Worm (Caenorhabditis elegans) whole organism, young adult: ENCODE data around the gene Y17G7B.23.
A peak's percentile ranks its signal among the peaks of the same experiment; 100 is the strongest.

ENCODE experiments used
- C17E4.6 ChIP-seq: fragments of 200-800 bp; sonication (Bioruptor generic); IDR thresholded peaks from 2 replicates; pipeline ENCODE4 v1.3.6; 2022; ENCODE audit warnings: missing genetic modification reagents, missing genetic modification characterization, missing compliant biosample characterization
- F37B4.10 ChIP-seq: fragments of 200-800 bp; sonication (Bioruptor generic); IDR thresholded peaks from 2 replicates; pipeline ENCODE4 v1.3.6; 2022; ENCODE audit warnings: missing genetic modification characterization, missing compliant biosample characterization
- F55B11.4 ChIP-seq: sonication (generic microtip); optimal IDR thresholded peaks from 2 replicates; lab custom pipeline; 2016; ENCODE audit warnings: missing compliant biosample characterization, missing genetic modification characterization, borderline replicate concordance; ENCODE audit not compliant: insufficient read depth
- F57A8.1 ChIP-seq: fragments of 200-800 bp; sonication (Bioruptor generic); optimal IDR thresholded peaks from 2 replicates; lab custom pipeline; 2018; ENCODE audit warnings: mild to moderate bottlenecking, missing genetic modification characterization, moderate library complexity, missing compliant biosample characterization
- K11D2.4 ChIP-seq: fragments of 200-800 bp; sonication (Bioruptor generic); IDR thresholded peaks from 2 replicates; pipeline ENCODE4 v1.3.6; 2022; ENCODE audit warnings: missing genetic modification reagents, missing genetic modification characterization, missing compliant biosample characterization
- Y67H2A.10 ChIP-seq: fragments of 200-800 bp; sonication (Bioruptor generic); conservative IDR thresholded peaks from 2 replicates; pipeline ENCODE4 v1.3.6; 2022; ENCODE audit warnings: missing genetic modification reagents, missing genetic modification characterization, missing compliant biosample characterization
- ZK185.1 ChIP-seq: sonication (generic microtip); optimal IDR thresholded peaks from 2 replicates; lab custom pipeline; 2016; ENCODE audit warnings: mild to moderate bottlenecking, missing genetic modification characterization, missing compliant biosample characterization; ENCODE audit not compliant: poor library complexity, severe bottlenecking
- ama-1 ChIP-seq, 3 experiments: fragments of 150-350 bp in 1 of 3; sonication (generic microtip) in 2 of 3; optimal IDR thresholded peaks; 2 replicates each; lab custom pipeline; 2014 to 2018; ENCODE audit warnings: missing biosample characterization in 2 of 3, missing genetic modification characterization in 2 of 3, missing genetic modification reagents in 2 of 3
- aptf-2 ChIP-seq: fragments of 200-800 bp; sonication (Bioruptor generic); conservative IDR thresholded peaks from 2 replicates; pipeline ENCODE4 v1.3.6; 2022; ENCODE audit warnings: missing genetic modification reagents, missing genetic modification characterization, missing compliant biosample characterization
- aptf-3 ChIP-seq: fragments of 200-800 bp; sonication (Bioruptor generic); IDR thresholded peaks from 2 replicates; pipeline ENCODE4 v1.3.6; 2022; ENCODE audit warnings: missing genetic modification characterization, missing compliant biosample characterization
- attf-3 ChIP-seq: fragments of 200-800 bp; sonication (Bioruptor generic); conservative IDR thresholded peaks from 2 replicates; pipeline ENCODE4 v1.3.6; 2022; ENCODE audit warnings: missing genetic modification reagents, missing genetic modification characterization, missing compliant biosample characterization
- ccch-3 ChIP-seq: fragments of 200-800 bp; sonication (Bioruptor generic); optimal IDR thresholded peaks from 2 replicates; lab custom pipeline; 2018; ENCODE audit warnings: mild to moderate bottlenecking, missing genetic modification characterization, missing compliant biosample characterization
- cebp-2 ChIP-seq: fragments of 200-800 bp; sonication (Bioruptor generic); IDR thresholded peaks from 2 replicates; pipeline ENCODE4 v1.3.6; 2022; ENCODE audit warnings: missing genetic modification characterization, missing compliant biosample characterization
- ceh-58 ChIP-seq: fragments of 200-800 bp; sonication (Bioruptor generic); IDR thresholded peaks from 2 replicates; pipeline ENCODE4 v1.3.6; 2022; ENCODE audit warnings: missing genetic modification characterization, missing compliant biosample characterization
- ceh-91 ChIP-seq: fragments of 200-800 bp; sonication (Bioruptor generic); IDR thresholded peaks from 2 replicates; pipeline ENCODE4 v1.3.6; 2022; ENCODE audit warnings: missing genetic modification reagents, missing genetic modification characterization, missing compliant biosample characterization
- die-1 ChIP-seq: sonication (generic microtip); optimal IDR thresholded peaks from 2 replicates; lab custom pipeline; 2016; ENCODE audit warnings: missing genotype, mild to moderate bottlenecking, missing genetic modification characterization, missing compliant biosample characterization
- dox-1 ChIP-seq: fragments of 200-800 bp; sonication (Bioruptor generic); IDR thresholded peaks from 2 replicates; pipeline ENCODE4 v1.3.6; 2022; ENCODE audit warnings: missing genetic modification reagents, missing genetic modification characterization, missing compliant biosample characterization
- efl-1 ChIP-seq: fragments of 150-350 bp; optimal IDR thresholded peaks from 2 replicates; lab custom pipeline; 2014; ENCODE audit warnings: missing biosample characterization, missing genetic modification reagents, missing genetic modification characterization
- egl-18 ChIP-seq: fragments of 200-800 bp; sonication (Bioruptor generic); IDR thresholded peaks from 2 replicates; pipeline ENCODE4 v1.3.6; 2022; ENCODE audit warnings: missing genetic modification reagents, missing genetic modification characterization, missing compliant biosample characterization
- ekl-4 ChIP-seq: fragments of 200-800 bp; sonication (Bioruptor generic); IDR thresholded peaks from 2 replicates; pipeline ENCODE4 v1.3.6; 2022; ENCODE audit warnings: missing genetic modification reagents, missing genetic modification characterization, missing compliant biosample characterization
- hlh-12 ChIP-seq: sonication (generic microtip); optimal IDR thresholded peaks from 2 replicates; lab custom pipeline; 2016; ENCODE audit warnings: missing genetic modification characterization, missing compliant biosample characterization
- hlh-26 ChIP-seq: fragments of 200-800 bp; sonication (Bioruptor generic); conservative IDR thresholded peaks from 2 replicates; pipeline ENCODE4 v1.3.6; 2022; ENCODE audit warnings: missing genetic modification reagents, missing genetic modification characterization, missing compliant biosample characterization
- hmg-20 ChIP-seq: fragments of 200-800 bp; sonication (Bioruptor generic); IDR thresholded peaks from 2 replicates; pipeline ENCODE4 v1.3.6; 2022; ENCODE audit warnings: missing genetic modification reagents, missing genetic modification characterization, missing compliant biosample characterization
- let-607 ChIP-seq, 2 experiments: fragments of 200-800 bp in 1 of 2; sonication (Bioruptor generic) in 1 of 2; sonication (generic microtip) in 1 of 2; optimal IDR thresholded peaks; 2 replicates each; lab custom pipeline; 2016 to 2018; ENCODE audit warnings: mild to moderate bottlenecking in 2 of 2, missing compliant biosample characterization in 2 of 2, missing genetic modification characterization in 2 of 2, moderate library complexity in 2 of 2, missing genotype in 1 of 2
- lin-26 ChIP-seq: fragments of 200-800 bp; sonication (Bioruptor generic); IDR thresholded peaks from 2 replicates; pipeline ENCODE4 v1.3.6; 2022; ENCODE audit warnings: missing genetic modification reagents, missing genetic modification characterization, missing compliant biosample characterization
- lin-35 ChIP-seq, 3 experiments: fragments of 150-350 bp in 2 of 3; sonication (generic microtip) in 1 of 3; optimal IDR thresholded peaks; 2 replicates each; lab custom pipeline; 2014 to 2018; ENCODE audit warnings: missing biosample characterization in 3 of 3, missing genetic modification characterization in 3 of 3, missing genetic modification reagents in 3 of 3
- lsy-27 ChIP-seq: sonication (generic microtip); optimal IDR thresholded peaks from 2 replicates; lab custom pipeline; 2017; ENCODE audit warnings: missing genetic modification characterization, mild to moderate bottlenecking, missing compliant biosample characterization, antibody characterized with exemption, missing genotype, borderline replicate concordance; ENCODE audit not compliant: insufficient read depth
- madf-3 ChIP-seq: fragments of 200-800 bp; sonication (Bioruptor generic); IDR thresholded peaks from 2 replicates; pipeline ENCODE4 v1.3.6; 2022; ENCODE audit warnings: missing genetic modification reagents, missing genetic modification characterization, missing compliant biosample characterization
- madf-6 ChIP-seq: fragments of 200-800 bp; sonication (Bioruptor generic); IDR thresholded peaks from 2 replicates; pipeline ENCODE4 v1.3.6; 2022; ENCODE audit warnings: missing genetic modification reagents, missing genetic modification characterization, missing compliant biosample characterization
- nhr-120 ChIP-seq: fragments of 200-800 bp; sonication (Bioruptor generic); IDR thresholded peaks from 2 replicates; pipeline ENCODE4 v1.3.6; 2022; ENCODE audit warnings: missing genetic modification characterization, missing compliant biosample characterization
- nhr-179 ChIP-seq: sonication (generic microtip); optimal IDR thresholded peaks from 2 replicates; lab custom pipeline; 2016; ENCODE audit warnings: mild to moderate bottlenecking, missing genetic modification characterization, missing compliant biosample characterization
- nhr-90 ChIP-seq: sonication (generic microtip); optimal IDR thresholded peaks from 2 replicates; lab custom pipeline; 2016; ENCODE audit warnings: missing genotype, mild to moderate bottlenecking, missing genetic modification characterization, missing compliant biosample characterization
- rec-8 ChIP-seq, 2 experiments: sonication (generic microtip); optimal IDR thresholded peaks; 2 replicates each; lab custom pipeline; 2016; ENCODE audit warnings: mild to moderate bottlenecking in 2 of 2, missing genetic modification characterization in 2 of 2, missing genetic modification reagents in 2 of 2, missing genotype in 2 of 2, missing biosample characterization in 1 of 2, missing compliant biosample characterization in 1 of 2, moderate library complexity in 1 of 2
- rpc-1 ChIP-seq, 2 experiments: fragments of 150-350 bp in 1 of 2; sonication (generic microtip) in 1 of 2; optimal IDR thresholded peaks; 2 replicates each; lab custom pipeline; 2014 to 2018; ENCODE audit warnings: missing biosample characterization in 1 of 2, missing genetic modification characterization in 1 of 2, missing genetic modification reagents in 1 of 2, missing genotype in 1 of 2
- snpc-1.3 ChIP-seq: sonication (generic microtip); optimal IDR thresholded peaks from 2 replicates; lab custom pipeline; 2017; ENCODE audit warnings: missing genetic modification characterization, mild to moderate bottlenecking, missing compliant biosample characterization, antibody characterized with exemption, moderate library complexity, missing genotype, missing genetic modification reagents; ENCODE audit not compliant: insufficient read depth
- snpc-4 ChIP-seq, 5 experiments: fragments of 150-350 bp in 1 of 5; sonication (generic microtip) in 4 of 5; optimal IDR thresholded peaks; 2 replicates each; lab custom pipeline; 2014 to 2018; ENCODE audit warnings: missing genetic modification characterization in 5 of 5, missing biosample characterization in 3 of 5, antibody characterized with exemption in 2 of 5, mild to moderate bottlenecking in 2 of 5, missing compliant biosample characterization in 2 of 5, missing genotype in 2 of 5, moderate library complexity in 2 of 5, missing genetic modification reagents in 1 of 5
- tbp1 ChIP-seq: fragments of 200-800 bp; sonication (Bioruptor generic); optimal IDR thresholded peaks from 2 replicates; lab custom pipeline; 2018; ENCODE audit warnings: mild to moderate bottlenecking, missing genetic modification characterization, missing compliant biosample characterization
- tbx-9 ChIP-seq: sonication (generic microtip); optimal IDR thresholded peaks from 2 replicates; lab custom pipeline; 2016; ENCODE audit warnings: borderline replicate concordance, missing genetic modification characterization, inconsistent platforms, missing compliant biosample characterization
- xnd-1 ChIP-seq: sonication (generic microtip); optimal IDR thresholded peaks from 2 replicates; lab custom pipeline; 2016; ENCODE audit warnings: missing genotype, missing genetic modification reagents, missing genetic modification characterization, missing compliant biosample characterization
- zfh-2 ChIP-seq: fragments of 200-800 bp; sonication (Bioruptor generic); conservative IDR thresholded peaks from 2 replicates; pipeline ENCODE4 v1.3.6; 2022; ENCODE audit warnings: missing genetic modification reagents, missing genetic modification characterization, missing compliant biosample characterization
- ztf-18 ChIP-seq: sonication (generic microtip); optimal IDR thresholded peaks from 2 replicates; lab custom pipeline; 2016; ENCODE audit warnings: missing genotype, mild to moderate bottlenecking, missing genetic modification characterization, missing compliant biosample characterization

Y17G7B.23 gene

DNA sequence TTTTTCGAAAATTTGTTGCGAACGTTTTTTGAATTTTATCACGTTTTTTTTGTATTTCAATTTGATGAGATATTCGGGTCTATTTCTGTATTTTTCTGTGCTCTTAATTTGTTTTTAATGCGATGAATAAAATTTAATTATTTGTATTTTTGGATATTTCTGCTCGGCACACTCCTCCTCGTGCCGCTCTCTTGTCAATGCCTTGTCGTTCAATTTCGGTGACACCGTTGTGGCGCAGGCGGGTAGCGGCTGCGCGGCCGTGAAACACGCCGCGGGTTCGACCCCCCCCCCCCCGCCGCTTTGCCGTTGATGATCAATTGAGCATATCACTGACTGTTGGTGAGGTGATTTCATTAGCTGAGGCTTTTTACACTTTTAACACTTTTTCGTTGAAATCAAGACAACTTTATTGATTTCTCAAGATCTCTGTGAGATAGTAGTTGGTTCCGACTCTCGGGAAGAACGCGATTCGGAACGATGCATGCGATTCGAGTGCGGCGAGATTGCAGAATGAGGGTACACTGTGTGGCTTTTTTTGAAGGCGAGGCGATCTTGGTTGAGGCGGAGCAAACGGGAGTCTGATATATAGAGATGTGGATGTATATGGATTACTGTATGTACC, 38.3 kb upstream of the Y17G7B.23 start (continued):
- peak; percentile 59 for TF ChIP-seq xnd-1 (tag; lab: Kevin White, UChicago)
- peak; percentile 98 for TF ChIP-seq nhr-90 (tag; lab: Kevin White, UChicago)
- TF ChIP-seq zfh-2, result peak; percentile 100
- peak; percentile 99 for TF ChIP-seq F57A8.1 (GFP tag; lab: Kevin White, UChicago)
- TF ChIP-seq snpc-4 (GFP tag; optimal IDR thresholded peaks at IDR 0.05; lab: Kevin White, UChicago), result peak; percentile 88
- peak; percentile 14 to 85 (median 78) for TF ChIP-seq snpc-4 (tag; optimal IDR thresholded peaks at IDR 0.05; lab: Kevin White, UChicago)
- peak; percentile 91 for TF ChIP-seq hmg-20 (GFP tag; lab: Robert Waterston, UW)
- TF ChIP-seq C17E4.6 (GFP tag; lab: Robert Waterston, UW), result peak; percentile 95
- TF ChIP-seq ceh-91 (GFP tag; lab: Robert Waterston, UW), result peak; percentile 86
- peak; percentile 83 for TF ChIP-seq nhr-179 (tag; lab: Kevin White, UChicago)
- TF ChIP-seq madf-6, result peak; percentile 90
- TF ChIP-seq tbp1 (GFP tag; lab: Kevin White, UChicago), result peak; percentile 100
- TF ChIP-seq dox-1 (GFP tag; lab: Robert Waterston, UW), result peak; percentile 98
- TF ChIP-seq die-1, result peak; percentile 98
- TF ChIP-seq let-607 (tag; optimal IDR thresholded peaks at IDR 0.05; lab: Kevin White, UChicago), result peak; percentile 71 to 81
- TF ChIP-seq cebp-2 (GFP tag; lab: Robert Waterston, UW), result peak; percentile 100
- peak; percentile 80 for TF ChIP-seq ccch-3 (GFP tag; lab: Kevin White, UChicago)
- peak; percentile 96 to 99 for TF ChIP-seq rec-8 (tag; optimal IDR thresholded peaks at IDR 0.05; lab: Kevin White, UChicago)
- TF ChIP-seq lin-26 (GFP tag; lab: Robert Waterston, UW), result peak; percentile 100
- TF ChIP-seq ceh-58, result peak; percentile 98
- TF ChIP-seq ZK185.1 (tag; lab: Kevin White, UChicago), result peak; percentile 93
- TF ChIP-seq ekl-4 (GFP tag; lab: Robert Waterston, UW), result peak; percentile 96
- no peak for TF ChIP-seq ama-1 (optimal IDR thresholded peaks at IDR 0.05; lab: Kevin White, UChicago)
- TF ChIP-seq ama-1 (GFP tag; optimal IDR thresholded peaks at IDR 0.05; lab: Kevin White, UChicago), result peak; percentile 90 to 96
- TF ChIP-seq aptf-3 (GFP tag; lab: Robert Waterston, UW), result peak; percentile 95
- peak; percentile 96 for TF ChIP-seq snpc-1.3 (tag; lab: Kevin White, UChicago)
- TF ChIP-seq hlh-12 (tag; lab: Kevin White, UChicago), result peak; percentile 91
- TF ChIP-seq K11D2.4, result peak; percentile 87
- TF ChIP-seq nhr-120 (GFP tag; lab: Robert Waterston, UW), result peak; percentile 99
- TF ChIP-seq aptf-2 (GFP tag; lab: Robert Waterston, UW), result peak; percentile 68; the same call in 1 of the 2 replicates
- peak; percentile 87 for TF ChIP-seq ztf-18 (tag; lab: Kevin White, UChicago)
- peak; percentile 97 for TF ChIP-seq tbx-9 (tag; lab: Kevin White, UChicago)
- peak; percentile 52 for TF ChIP-seq F55B11.4 (tag; lab: Kevin White, UChicago)
- TF ChIP-seq madf-3 (GFP tag; lab: Robert Waterston, UW), result peak; percentile 95
- TF ChIP-seq lsy-27 (tag; lab: Kevin White, UChicago), result peak; percentile 92
- peak; percentile 91 for TF ChIP-seq Y67H2A.10 (GFP tag; lab: Robert Waterston, UW)
- peak; percentile 98 for TF ChIP-seq F37B4.10 (GFP tag; lab: Robert Waterston, UW)

DNA sequence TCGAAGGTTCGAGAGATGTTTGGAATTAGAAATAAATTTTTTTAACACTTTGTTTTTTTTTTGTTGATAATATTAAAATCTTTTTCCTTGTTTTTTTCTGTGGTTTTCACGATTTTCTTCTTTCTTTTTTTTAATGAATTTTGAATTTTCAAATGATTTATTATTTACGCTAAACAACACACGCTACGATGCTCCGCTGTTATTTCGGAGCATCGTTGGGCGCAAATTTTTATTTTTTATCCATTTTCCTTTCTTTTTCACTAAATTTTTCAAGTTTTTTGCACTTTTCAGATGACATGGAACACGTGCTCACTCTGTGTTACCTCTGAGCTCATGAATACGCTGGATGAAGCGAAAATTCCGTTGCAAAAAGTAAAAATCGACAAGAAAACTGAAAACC, 36.9 kb upstream of the Y17G7B.23 start, which contains the start of the genes W03C9.1 and W03C9.2:
Gene W03C9.1 (minus strand): TSS at position 46 of the 400 bp plus-strand sequence.
Gene W03C9.2 (plus strand): TSS at position 286 of the 400 bp plus-strand sequence.
- no peak for TF ChIP-seq egl-18 (GFP tag; lab: Robert Waterston, UW)
- no peak for TF ChIP-seq aptf-2 (GFP tag; lab: Robert Waterston, UW)
- TF ChIP-seq rpc-1 (optimal IDR thresholded peaks at IDR 0.05; lab: Kevin White, UChicago), result no peak
- TF ChIP-seq rpc-1 (tag; optimal IDR thresholded peaks at IDR 0.05; lab: Kevin White, UChicago), result no peak
- TF ChIP-seq hlh-26 (GFP tag; lab: Robert Waterston, UW), result no peak
- no peak for TF ChIP-seq lin-35 (GFP tag; optimal IDR thresholded peaks at IDR 0.05; lab: Kevin White, UChicago)
- TF ChIP-seq die-1, result no peak
- no peak for TF ChIP-seq efl-1 (GFP tag; lab: Kevin White, UChicago)
- no peak for TF ChIP-seq lin-26 (GFP tag; lab: Robert Waterston, UW)
- peak; percentile 81 for TF ChIP-seq attf-3 (GFP tag; lab: Robert Waterston, UW)
